Worm (Caenorhabditis elegans) whole organism, L1 larva: ENCODE data around the gene nadk-2.

ENCODE experiments used
- C04F5.9 ChIP-seq: sonication (generic microtip); optimal IDR thresholded peaks from 2 replicates; lab custom pipeline; 2016; ENCODE audit warnings: missing genetic modification characterization, missing compliant biosample characterization
- aly-2 ChIP-seq: fragments of 150-350 bp; optimal IDR thresholded peaks from 2 replicates; lab custom pipeline; 2014; ENCODE audit warnings: missing biosample characterization, missing genetic modification characterization
- ces-1 ChIP-seq: fragments of 150-350 bp; optimal IDR thresholded peaks from 2 replicates; lab custom pipeline; 2014; ENCODE audit warnings: missing biosample characterization, missing genetic modification reagents, missing genetic modification characterization
- efl-1 ChIP-seq, 4 experiments: fragments of 150-350 bp; optimal IDR thresholded peaks in 3 of 4; peaks in 1 of 4; 1 replicate in 1 of 4; 2 replicates in 3 of 4; lab custom pipeline; 2014; ENCODE audit warnings: missing biosample characterization in 2 of 4, missing genetic modification characterization in 2 of 4, missing genetic modification reagents in 2 of 4
- egl-27 ChIP-seq, 2 experiments: fragments of 150-350 bp in 1 of 2; sonication (generic microtip); optimal IDR thresholded peaks; 3 replicates each; lab custom pipeline; 2017 to 2018; ENCODE audit warnings: missing biosample characterization in 2 of 2, missing genetic modification characterization in 2 of 2, missing genetic modification reagents in 2 of 2
- lir-3 ChIP-seq: sonication (generic microtip); optimal IDR thresholded peaks from 2 replicates; lab custom pipeline; 2016; ENCODE audit warnings: mild to moderate bottlenecking, missing genetic modification characterization, moderate library complexity, missing compliant biosample characterization; ENCODE audit not compliant: poor library complexity
- nhr-71 ChIP-seq: sonication (generic microtip); optimal IDR thresholded peaks from 2 replicates; lab custom pipeline; 2016; ENCODE audit warnings: mild to moderate bottlenecking, missing genetic modification characterization, moderate library complexity, missing compliant biosample characterization
- nhr-77 ChIP-seq: fragments of 150-350 bp; optimal IDR thresholded peaks from 2 replicates; lab custom pipeline; 2014; ENCODE audit warnings: missing biosample characterization, missing genetic modification characterization

- TF ChIP-seq aly-2 (tag; lab: Kevin White, UChicago) (no peak), lir-3 (no peak), egl-27 (tag; optimal IDR thresholded peaks at IDR 0.05; lab: Kevin White, UChicago) (no peak), efl-1 (optimal IDR thresholded peaks at IDR 0.05; lab: Kevin White, UChicago) (no peak), efl-1 (GFP tag; optimal IDR thresholded peaks at IDR 0.05 in 1 of 2; lab: Kevin White, UChicago) (peak in 1 of 2 experiments; percentile 49), C04F5.9 (tag; lab: Kevin White, UChicago) (no peak), ces-1 (no peak), nhr-71 (tag; lab: Kevin White, UChicago) (no peak), nhr-77 (tag; lab: Kevin White, UChicago) (no peak)
These were observed 12.9 kb upstream of the nadk-2 start, which contains the start of gene cyn-16 for ce11 chrII:12036516-12036915.
